Worm (Caenorhabditis elegans) whole organism, L1 larva: Measurements from ENCODE around the gene Y9C12A.1.

Source experiments
- C04F5.9 ChIP-seq: sonication (generic microtip); optimal IDR thresholded peaks from 2 replicates; lab custom pipeline; 2016; ENCODE audit warnings: missing genetic modification characterization, missing compliant biosample characterization
- C16A3.4 ChIP-seq: fragments of 150-350 bp; optimal IDR thresholded peaks from 2 replicates; lab custom pipeline; 2014; ENCODE audit warnings: missing biosample characterization, missing genetic modification characterization
- F16B12.6 ChIP-seq: fragments of 150-350 bp; optimal IDR thresholded peaks from 2 replicates; lab custom pipeline; 2014; ENCODE audit warnings: missing biosample characterization, missing genetic modification characterization
- aha-1 ChIP-seq: fragments of 150-350 bp; optimal IDR thresholded peaks from 2 replicates; lab custom pipeline; 2014; ENCODE audit warnings: missing biosample characterization, missing genetic modification characterization
- blmp-1 ChIP-seq: fragments of 150-350 bp; optimal IDR thresholded peaks from 2 replicates; lab custom pipeline; 2014; ENCODE audit warnings: missing biosample characterization, missing genetic modification characterization
- ceh-82 ChIP-seq, 3 experiments: fragments of 150-350 bp in 1 of 3; sonication (generic microtip) in 2 of 3; optimal IDR thresholded peaks; 2 replicates each; lab custom pipeline; 2014 to 2017; ENCODE audit warnings: missing biosample characterization in 3 of 3, missing genetic modification characterization in 3 of 3
- dpl-1 ChIP-seq, 3 experiments: fragments of 150-350 bp in 2 of 3; sonication (generic microtip) in 1 of 3; optimal IDR thresholded peaks; 2 replicates each; lab custom pipeline; 2014 to 2017; ENCODE audit warnings: missing biosample characterization in 3 of 3, missing genetic modification characterization in 3 of 3, missing genetic modification reagents in 3 of 3
- dsc-1 ChIP-seq: sonication (generic microtip); optimal IDR thresholded peaks from 2 replicates; lab custom pipeline; 2016; ENCODE audit warnings: mild to moderate bottlenecking, missing genetic modification characterization, missing compliant biosample characterization
- efl-1 ChIP-seq, 4 experiments: fragments of 150-350 bp; optimal IDR thresholded peaks in 3 of 4; peaks in 1 of 4; 1 replicate in 1 of 4; 2 replicates in 3 of 4; lab custom pipeline; 2014; ENCODE audit warnings: missing biosample characterization in 2 of 4, missing genetic modification characterization in 2 of 4, missing genetic modification reagents in 2 of 4
- efl-3 ChIP-seq: fragments of 200-800 bp; sonication (Bioruptor generic); optimal IDR thresholded peaks from 2 replicates; lab custom pipeline; 2018; ENCODE audit warnings: mild to moderate bottlenecking, missing genetic modification characterization, missing compliant biosample characterization
- egl-27 ChIP-seq, 2 experiments: fragments of 150-350 bp in 1 of 2; sonication (generic microtip); optimal IDR thresholded peaks; 3 replicates each; lab custom pipeline; 2017 to 2018; ENCODE audit warnings: missing biosample characterization in 2 of 2, missing genetic modification characterization in 2 of 2, missing genetic modification reagents in 2 of 2
- elt-2 ChIP-seq: sonication (generic microtip); optimal IDR thresholded peaks from 2 replicates; lab custom pipeline; 2016; ENCODE audit warnings: missing genetic modification characterization, mild to moderate bottlenecking, inconsistent platforms, missing compliant biosample characterization, missing genetic modification reagents
- fkh-10 ChIP-seq: sonication (generic microtip); optimal IDR thresholded peaks from 2 replicates; lab custom pipeline; 2017; ENCODE audit warnings: missing biosample characterization, missing genetic modification reagents, missing genetic modification characterization
- fkh-4 ChIP-seq: sonication (generic microtip); optimal IDR thresholded peaks from 2 replicates; lab custom pipeline; 2016; ENCODE audit warnings: missing compliant biosample characterization, missing genetic modification characterization, borderline replicate concordance
- fkh-8 ChIP-seq: sonication (generic microtip); optimal IDR thresholded peaks from 2 replicates; lab custom pipeline; 2016; ENCODE audit warnings: mild to moderate bottlenecking, missing genetic modification characterization, missing compliant biosample characterization
- grh-1 ChIP-seq: fragments of 200-800 bp; sonication (Bioruptor generic); IDR thresholded peaks from 2 replicates; pipeline ENCODE4 v1.3.6; 2022; ENCODE audit warnings: missing genetic modification reagents, missing genetic modification characterization, missing compliant biosample characterization
- irx-1 ChIP-seq: sonication (generic microtip); optimal IDR thresholded peaks from 2 replicates; lab custom pipeline; 2016; ENCODE audit warnings: missing genetic modification characterization, missing compliant biosample characterization
- lin-13 ChIP-seq: fragments of 150-350 bp; optimal IDR thresholded peaks from 2 replicates; lab custom pipeline; 2014; ENCODE audit warnings: missing biosample characterization, missing genetic modification reagents, missing genetic modification characterization
- lin-14 ChIP-seq: fragments of 200-800 bp; sonication (Bioruptor generic); optimal IDR thresholded peaks from 2 replicates; lab custom pipeline; 2018; ENCODE audit warnings: mild to moderate bottlenecking, missing genetic modification characterization, moderate library complexity, missing compliant biosample characterization
- lin-39 ChIP-seq: fragments of 150-350 bp; optimal IDR thresholded peaks from 2 replicates; lab custom pipeline; 2014; ENCODE audit warnings: missing biosample characterization, missing genetic modification reagents, missing genetic modification characterization
- lsy-2 ChIP-seq, 2 experiments: fragments of 150-350 bp; optimal IDR thresholded peaks; 2 replicates each; lab custom pipeline; 2014; ENCODE audit warnings: missing biosample characterization in 2 of 2, missing genetic modification characterization in 2 of 2
- mef-2 ChIP-seq: fragments of 150-350 bp; optimal IDR thresholded peaks from 2 replicates; lab custom pipeline; 2014; ENCODE audit warnings: missing biosample characterization, missing genetic modification characterization
- mep-1 ChIP-seq: fragments of 150-350 bp; optimal IDR thresholded peaks from 2 replicates; lab custom pipeline; 2014; ENCODE audit warnings: missing biosample characterization, missing genetic modification characterization
- nhr-11 ChIP-seq: fragments of 150-350 bp; optimal IDR thresholded peaks from 2 replicates; lab custom pipeline; 2014; ENCODE audit warnings: missing biosample characterization, missing genetic modification characterization
- nhr-12 ChIP-seq: sonication (generic microtip); optimal IDR thresholded peaks from 2 replicates; lab custom pipeline; 2017; ENCODE audit warnings: missing biosample characterization, missing genetic modification characterization
- nhr-28 ChIP-seq: fragments of 150-350 bp; optimal IDR thresholded peaks from 2 replicates; lab custom pipeline; 2014; ENCODE audit warnings: missing biosample characterization, missing genetic modification characterization
- nhr-47 ChIP-seq: sonication (generic microtip); optimal IDR thresholded peaks from 2 replicates; lab custom pipeline; 2016; ENCODE audit warnings: mild to moderate bottlenecking, missing genetic modification characterization, moderate library complexity, missing compliant biosample characterization
- nhr-76 ChIP-seq: sonication (generic microtip); optimal IDR thresholded peaks from 2 replicates; lab custom pipeline; 2017; ENCODE audit warnings: missing biosample characterization, missing genetic modification characterization
- nhr-77 ChIP-seq: fragments of 150-350 bp; optimal IDR thresholded peaks from 2 replicates; lab custom pipeline; 2014; ENCODE audit warnings: missing biosample characterization, missing genetic modification characterization
- nhr-84 ChIP-seq: sonication (generic microtip); optimal IDR thresholded peaks from 2 replicates; lab custom pipeline; 2017; ENCODE audit warnings: missing biosample characterization, missing genetic modification characterization
- nhr-85 ChIP-seq: sonication (generic microtip); peaks from one replicate; lab custom pipeline; 2016; ENCODE audit warnings: missing genetic modification characterization, inconsistent platforms, missing compliant biosample characterization
- nhr-90 ChIP-seq: sonication (generic microtip); optimal IDR thresholded peaks from 2 replicates; lab custom pipeline; 2016; ENCODE audit warnings: mild to moderate bottlenecking, missing genetic modification characterization, missing compliant biosample characterization; ENCODE audit not compliant: poor library complexity
- pqm-1 ChIP-seq: sonication (generic microtip); optimal IDR thresholded peaks from 3 replicates; lab custom pipeline; 2017; ENCODE audit warnings: missing biosample characterization, missing genetic modification characterization
- snpc-4 ChIP-seq: fragments of 150-350 bp; optimal IDR thresholded peaks from 2 replicates; lab custom pipeline; 2014; ENCODE audit warnings: missing biosample characterization, missing genetic modification characterization
- sox-4 ChIP-seq: sonication (generic microtip); optimal IDR thresholded peaks from 2 replicates; lab custom pipeline; 2016; ENCODE audit warnings: missing genetic modification characterization, missing compliant biosample characterization
- sup-37 ChIP-seq: fragments of 200-800 bp; sonication (Bioruptor generic); optimal IDR thresholded peaks from 2 replicates; lab custom pipeline; 2018; ENCODE audit warnings: mild to moderate bottlenecking, missing genetic modification characterization, missing compliant biosample characterization
- tbx-2 ChIP-seq: sonication (generic microtip); optimal IDR thresholded peaks from 2 replicates; lab custom pipeline; 2016; ENCODE audit warnings: missing genetic modification characterization, missing compliant biosample characterization
- unc-130 ChIP-seq: fragments of 150-350 bp; optimal IDR thresholded peaks from 2 replicates; lab custom pipeline; 2017; ENCODE audit warnings: missing biosample characterization, missing genetic modification characterization, inconsistent platforms
- unc-30 ChIP-seq: sonication (generic microtip); optimal IDR thresholded peaks from 2 replicates; lab custom pipeline; 2017; ENCODE audit warnings: missing biosample characterization, missing genetic modification characterization
- unc-86 ChIP-seq: sonication (generic microtip); optimal IDR thresholded peaks from 2 replicates; lab custom pipeline; 2016; ENCODE audit warnings: missing genetic modification characterization, missing compliant biosample characterization
- unc-98 ChIP-seq: fragments of 200-800 bp; sonication (Bioruptor generic); IDR thresholded peaks from 2 replicates; pipeline ENCODE4 v1.3.6; 2022; ENCODE audit warnings: missing genetic modification characterization, missing compliant biosample characterization
- xbp-1 ChIP-seq: sonication (generic microtip); optimal IDR thresholded peaks from 2 replicates; lab custom pipeline; 2016; ENCODE audit warnings: missing genetic modification characterization, missing compliant biosample characterization
- zip-4 ChIP-seq: fragments of 200-800 bp; sonication (Bioruptor generic); optimal IDR thresholded peaks from 2 replicates; lab custom pipeline; 2018; ENCODE audit warnings: mild to moderate bottlenecking, missing genetic modification characterization, moderate library complexity, missing compliant biosample characterization
- ztf-4 ChIP-seq: fragments of 150-350 bp; optimal IDR thresholded peaks from 2 replicates; lab custom pipeline; 2014; ENCODE audit warnings: missing biosample characterization, missing genetic modification characterization

Gene Y9C12A.1

ce11 chrX:727737-728136, 45.1 kb upstream of the Y9C12A.1 start (continued):
- TF ChIP-seq dpl-1 (GFP tag; optimal IDR thresholded peaks at IDR 0.05; lab: Kevin White, UChicago) (peak; percentile 29 to 41 (median 33)), lin-14 (GFP tag; lab: Kevin White, UChicago) (peak; percentile 89), unc-98 (no peak), unc-86 (tag; lab: Kevin White, UChicago) (peak; percentile 39), C16A3.4 (tag; lab: Kevin White, UChicago) (peak; percentile 22), grh-1 (GFP tag; lab: Robert Waterston, UW) (peak; percentile 49; the same call in 1 of the 2 replicates), lin-13 (GFP tag; lab: Kevin White, UChicago) (no peak), nhr-47 (tag; lab: Kevin White, UChicago) (peak; percentile 73), tbx-2 (tag; lab: Kevin White, UChicago) (peak; percentile 66), C04F5.9 (tag; lab: Kevin White, UChicago) (peak; percentile 41), irx-1 (peak; percentile 68), xbp-1 (tag; lab: Kevin White, UChicago) (peak; percentile 47), lin-39 (tag; lab: Kevin White, UChicago) (no peak), nhr-11 (no peak), zip-4 (GFP tag; lab: Kevin White, UChicago) (peak; percentile 8), fkh-8 (tag; lab: Kevin White, UChicago) (peak; percentile 57), dsc-1 (tag; lab: Kevin White, UChicago) (peak; percentile 81)

ce11 chrX:726295-726694, 43.7 kb upstream of the Y9C12A.1 start:
- no peak for TF ChIP-seq F16B12.6 (tag; lab: Kevin White, UChicago)
- peak in 1 of 3 experiments; percentile 1 for TF ChIP-seq ceh-82 (tag; optimal IDR thresholded peaks at IDR 0.05; lab: Kevin White, UChicago)
- TF ChIP-seq egl-27 (tag; optimal IDR thresholded peaks at IDR 0.05; lab: Kevin White, UChicago) = no peak
- no peak for TF ChIP-seq unc-98
- TF ChIP-seq lsy-2 (tag; optimal IDR thresholded peaks at IDR 0.05; lab: Kevin White, UChicago) = peak in 1 of 2 experiments; percentile 10
- TF ChIP-seq fkh-10 (GFP tag; lab: Kevin White, UChicago) = no peak
- no peak for TF ChIP-seq snpc-4 (tag; lab: Kevin White, UChicago)
- peak; percentile 53 for TF ChIP-seq lin-14 (GFP tag; lab: Kevin White, UChicago)
- TF ChIP-seq dsc-1 (tag; lab: Kevin White, UChicago) = peak; percentile 50

- TF ChIP-seq xbp-1 (tag; lab: Kevin White, UChicago) = no peak
- TF ChIP-seq nhr-77 (tag; lab: Kevin White, UChicago) = no peak
- TF ChIP-seq unc-98 = no peak
- no peak for TF ChIP-seq nhr-85
- TF ChIP-seq lin-14 (GFP tag; lab: Kevin White, UChicago) = no peak
- TF ChIP-seq C16A3.4 (tag; lab: Kevin White, UChicago) = no peak
- TF ChIP-seq ztf-4 (tag; lab: Kevin White, UChicago) = no peak
- TF ChIP-seq C04F5.9 (tag; lab: Kevin White, UChicago) = no peak
- no peak for TF ChIP-seq nhr-47 (tag; lab: Kevin White, UChicago)
- TF ChIP-seq fkh-4 (tag; lab: Kevin White, UChicago) = no peak
- TF ChIP-seq fkh-10 (GFP tag; lab: Kevin White, UChicago) = no peak
- no peak for TF ChIP-seq nhr-90 (tag; lab: Kevin White, UChicago)
- TF ChIP-seq unc-30 = no peak
- TF ChIP-seq nhr-84 = no peak
- no peak for TF ChIP-seq sox-4 (tag; lab: Kevin White, UChicago)
- TF ChIP-seq pqm-1 (tag; lab: Kevin White, UChicago) = no peak
- no peak for TF ChIP-seq efl-1 (optimal IDR thresholded peaks at IDR 0.05; lab: Kevin White, UChicago)
- TF ChIP-seq efl-1 (GFP tag; optimal IDR thresholded peaks at IDR 0.05 in 1 of 2; lab: Kevin White, UChicago) = no peak
- TF ChIP-seq unc-130 (tag; lab: Kevin White, UChicago) = no peak
These were observed 43.3 kb upstream of the Y9C12A.1 start, which contains the start of gene sli-1 for ce11 chrX:725868-726267. Gene sli-1 (minus strand): TSS chrX:725968.

ce11 chrX:714398-714797, 31.8 kb upstream of the Y9C12A.1 start, which contains the start of gene irk-2:
Gene irk-2 (minus strand): TSS chrX:714498.
- TF ChIP-seq dsc-1 (tag; lab: Kevin White, UChicago) (no peak), mef-2 (no peak), efl-3 (GFP tag; lab: Kevin White, UChicago) (no peak), lin-13 (GFP tag; lab: Kevin White, UChicago) (no peak), nhr-12 (tag; lab: Kevin White, UChicago) (no peak), sup-37 (GFP tag; lab: Kevin White, UChicago) (no peak), ztf-4 (tag; lab: Kevin White, UChicago) (no peak), fkh-8 (tag; lab: Kevin White, UChicago) (no peak), egl-27 (tag; optimal IDR thresholded peaks at IDR 0.05; lab: Kevin White, UChicago) (no peak), aha-1 (tag; lab: Kevin White, UChicago) (no peak), nhr-28 (tag; lab: Kevin White, UChicago) (no peak), blmp-1 (tag; lab: Kevin White, UChicago) (no peak), nhr-76 (tag; lab: Kevin White, UChicago) (no peak), elt-2 (tag; lab: Kevin White, UChicago) (no peak), fkh-4 (tag; lab: Kevin White, UChicago) (no peak), dpl-1 (GFP tag; optimal IDR thresholded peaks at IDR 0.05; lab: Kevin White, UChicago) (no peak), mep-1 (tag; lab: Kevin White, UChicago) (no peak), nhr-47 (tag; lab: Kevin White, UChicago) (no peak)
